Fruit fly (Drosophila melanogaster): ENCODE results near the gene Or24a.

DNA sequence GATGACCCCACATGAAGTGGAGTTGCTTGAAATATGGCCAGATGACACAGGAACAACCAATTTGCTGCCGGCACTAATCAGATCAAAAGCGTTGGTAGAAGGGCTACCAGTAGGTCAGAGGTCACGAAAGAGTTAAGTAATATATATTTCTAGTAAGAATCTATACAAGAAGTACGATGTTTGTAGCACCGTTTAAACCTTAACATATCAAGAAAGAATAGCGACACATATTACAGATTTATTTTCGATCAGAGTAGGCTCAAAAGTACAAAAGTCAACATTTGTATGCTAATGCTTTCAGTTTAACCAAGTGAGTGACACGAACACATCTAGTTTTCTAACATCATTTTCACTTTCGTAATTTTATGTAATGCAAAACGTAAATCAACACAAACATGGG is 17.0 kb downstream of the Or24a start, which contains the start of gene CG2955:
- TF ChIP-seq CG34367 (tag; optimal IDR thresholded peaks at IDR 0.05): no peak
- TF ChIP-seq CG32121 (GFP tag; IDR thresholded peaks at IDR 0.05): no peak
- TF ChIP-seq CG8301 (tag; optimal IDR thresholded peaks at IDR 0.05): no peak
- TF ChIP-seq EcR (GFP tag; optimal IDR thresholded peaks at IDR 0.05): no peak
- TF ChIP-seq Pif1B (GFP tag; optimal IDR thresholded peaks at IDR 0.05): no peak
- TF ChIP-seq D1 (tag; optimal IDR thresholded peaks at IDR 0.05): no peak
- TF ChIP-seq CG9948 (tag; optimal IDR thresholded peaks at IDR 0.05): no peak
- TF ChIP-seq CG12605 (GFP tag; IDR thresholded peaks at IDR 0.05): no peak
- TF ChIP-seq CG15710 (tag; optimal IDR thresholded peaks at IDR 0.05): no peak
- no peak for TF ChIP-seq Snoo (tag; optimal IDR thresholded peaks at IDR 0.05)

Data from whole organism, pupa.